Fruit fly (Drosophila melanogaster) whole organism, wandering third instar larva: ENCODE results near the gene CG46504.
"Not testable (repeated sequence)": the region's sequence is repeated elsewhere in the genome, so short reads cannot be mapped to it uniquely, and the experiment has no call there.

Source experiments
- Abd-B ChIP-seq: fragments of >200 bp; optimal IDR thresholded peaks from 2 replicates; lab custom pipeline; 2017; ENCODE audit warnings: missing biosample characterization, missing genetic modification characterization
- CG9705 ChIP-seq: fragments of 200-800 bp; sonication (Bioruptor generic); optimal IDR thresholded peaks from 2 replicates; lab custom pipeline; 2018; ENCODE audit warnings: missing biosample characterization, mild to moderate bottlenecking, missing genetic modification characterization
- CrebA ChIP-seq: fragments of 200-800 bp; sonication (Bioruptor generic); optimal IDR thresholded peaks from 2 replicates; lab custom pipeline; 2016; ENCODE audit warnings: missing biosample characterization, mild to moderate bottlenecking, missing genetic modification characterization, borderline replicate concordance
- Dfd ChIP-seq: fragments of >200 bp; optimal IDR thresholded peaks from 2 replicates; lab custom pipeline; 2017; ENCODE audit warnings: missing biosample characterization, missing genetic modification characterization
- Dif ChIP-seq: fragments of 200-275, 200-300 bp; sonication (Bioruptor generic); optimal IDR thresholded peaks from 2 replicates; lab custom pipeline; 2018; ENCODE audit warnings: missing biosample characterization, missing genetic modification characterization; ENCODE audit not compliant: partially characterized antibody
- Hr78 ChIP-seq: fragments of >200 bp; optimal IDR thresholded peaks from 2 replicates; lab custom pipeline; 2017; ENCODE audit warnings: missing biosample characterization, missing genetic modification characterization
- Hr83 ChIP-seq: fragments of 200-300 bp; sonication (Bioruptor generic); optimal IDR thresholded peaks from 2 replicates; lab custom pipeline; 2016; ENCODE audit warnings: missing biosample characterization, mild to moderate bottlenecking, missing genetic modification characterization, moderate library complexity; ENCODE audit not compliant: poor library complexity, severe bottlenecking
- OdsH ChIP-seq: fragments of 200-800 bp; sonication (Bioruptor generic); optimal IDR thresholded peaks from 2 replicates; lab custom pipeline; 2016; ENCODE audit warnings: missing biosample characterization, mild to moderate bottlenecking, missing genetic modification characterization
- Rel ChIP-seq, 2 experiments: fragments of 200-800 bp; sonication (Bioruptor generic) in 1 of 2; optimal IDR thresholded peaks; 2 replicates in 1 of 2; 3 replicates in 1 of 2; lab custom pipeline; 2016 to 2019; ENCODE audit warnings: mild to moderate bottlenecking in 2 of 2, missing biosample characterization in 2 of 2, missing genetic modification characterization in 2 of 2, moderate library complexity in 1 of 2
- Vsx2 ChIP-seq: fragments of 200-300, 225-300 bp; sonication (Bioruptor generic); optimal IDR thresholded peaks from 2 replicates; lab custom pipeline; 2018; ENCODE audit warnings: missing biosample characterization, missing genetic modification characterization; ENCODE audit not compliant: partially characterized antibody
- dmrt93B ChIP-seq: fragments of 200-800 bp; sonication (Bioruptor generic); optimal IDR thresholded peaks from 2 replicates; lab custom pipeline; 2018; ENCODE audit warnings: missing biosample characterization, mild to moderate bottlenecking, missing genetic modification characterization
- dsf ChIP-seq: sonication (Bioruptor generic); optimal IDR thresholded peaks from 2 replicates; lab custom pipeline; 2016; ENCODE audit warnings: missing biosample characterization, missing genetic modification characterization, borderline replicate concordance
- ey ChIP-seq: fragments of 200-800 bp; sonication (Bioruptor generic); optimal IDR thresholded peaks from 2 replicates; lab custom pipeline; 2016; ENCODE audit warnings: missing biosample characterization, missing genetic modification characterization
- foxo ChIP-seq, 2 experiments: fragments of 200-800 bp; sonication (Bioruptor generic); optimal IDR thresholded peaks; 2 replicates in 1 of 2; 3 replicates in 1 of 2; lab custom pipeline; 2016 to 2017; ENCODE audit warnings: missing biosample characterization in 2 of 2, missing genetic modification characterization in 2 of 2
- jim ChIP-seq: fragments of 175-275, 200-325 bp; sonication (Bioruptor generic); optimal IDR thresholded peaks from 2 replicates; lab custom pipeline; 2016; ENCODE audit warnings: missing biosample characterization, mild to moderate bottlenecking, missing genetic modification characterization
- pan ChIP-seq: fragments of >200 bp; optimal IDR thresholded peaks from 2 replicates; lab custom pipeline; 2017
- psq ChIP-seq: fragments of 200-800 bp; sonication (Bioruptor generic); optimal IDR thresholded peaks from 3 replicates; lab custom pipeline; 2017; ENCODE audit warnings: missing biosample characterization, mild to moderate bottlenecking, missing genetic modification characterization, moderate library complexity
- sage ChIP-seq: fragments of 200-800 bp; sonication (Bioruptor generic); optimal IDR thresholded peaks from 2 replicates; lab custom pipeline; 2016; ENCODE audit warnings: missing biosample characterization, mild to moderate bottlenecking, missing genetic modification characterization
- tai ChIP-seq: sonication (Bioruptor generic); optimal IDR thresholded peaks from 2 replicates; lab custom pipeline; 2016; ENCODE audit warnings: missing biosample characterization, missing genetic modification characterization

Gene CG46504

DNA sequence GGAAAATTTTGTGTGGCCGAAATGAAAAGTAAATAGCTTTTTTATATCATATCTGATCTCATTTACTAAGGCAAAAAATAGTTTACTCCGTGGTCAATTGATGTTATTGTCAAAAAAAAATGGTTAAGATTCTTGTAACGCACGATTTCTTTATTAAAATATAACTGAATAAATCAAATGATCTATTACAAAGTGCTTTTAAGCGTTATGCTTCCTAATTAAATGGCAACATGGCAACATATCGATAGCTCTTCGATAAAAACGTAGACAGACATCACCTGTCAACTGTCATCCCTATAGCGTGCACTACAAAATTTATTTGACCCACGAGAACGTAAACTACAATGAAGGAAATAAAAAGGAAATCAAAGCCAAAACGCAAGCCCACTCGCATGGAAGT, at the start of gene CG46504:
TSS of gene CG46504 (plus strand) at position 301 of the 400 bp plus-strand sequence.
- TF ChIP-seq Rel (GFP tag; optimal IDR thresholded peaks at IDR 0.05; lab: Kevin White, UChicago); Rel (tag; optimal IDR thresholded peaks at IDR 0.05; lab: Kevin White, UChicago); OdsH; Hr83 (GFP tag; lab: Kevin White, UChicago): not testable (repeated sequence)

- TF ChIP-seq dsf (GFP tag; lab: Kevin White, UChicago); Dif (GFP tag; lab: Kevin White, UChicago); Dfd: not testable (repeated sequence)
Measured at dm6 chrX:22142758-22143157, 4.8 kb upstream of the CG46504 start, which contains the start of gene CG40813. CG40813 (plus strand) TSS chrX:22143058.

dm6 chrX:22152542-22152941, 5.0 kb downstream of the CG46504 start, which contains the start of gene CG46505:
CG46505 (plus strand) TSS chrX:22152842.
- TF ChIP-seq Dif (GFP tag; lab: Kevin White, UChicago); psq; Vsx2 (GFP tag; lab: Kevin White, UChicago): not testable (repeated sequence)

- not testable (repeated sequence) for TF ChIP-seq Dif (GFP tag; lab: Kevin White, UChicago); sage; foxo (GFP tag; optimal IDR thresholded peaks at IDR 0.05; lab: Kevin White, UChicago)
Measured at dm6 chrX:22157587-22157986, 10.0 kb downstream of the CG46504 start, which contains the start of gene CG46506. CG46506 (plus strand) TSS chrX:22157887.

DNA sequence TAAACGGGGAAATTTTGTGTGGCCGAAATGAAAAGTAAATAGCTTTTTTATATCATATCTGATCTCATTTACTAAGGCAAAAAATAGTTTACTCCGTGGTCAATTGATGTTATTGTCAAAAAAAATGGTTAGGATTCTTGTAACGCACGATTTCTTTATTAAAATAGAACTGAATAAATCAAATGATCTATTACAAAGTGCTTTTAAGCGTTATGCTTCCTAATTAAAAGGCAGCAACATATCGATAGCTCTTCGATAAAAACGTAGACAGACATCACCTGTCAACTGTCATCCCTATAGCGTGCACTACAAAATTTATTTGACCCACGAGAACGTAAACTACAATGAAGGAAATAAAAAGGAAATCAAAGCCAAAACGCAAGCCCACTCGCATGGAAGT, 15.0 kb downstream of the CG46504 start, which contains the start of gene CG46507:
TSS of gene CG46507 (plus strand) at position 301 of the 400 bp plus-strand sequence.
- TF ChIP-seq CrebA, jim, Hr83 (GFP tag; lab: Kevin White, UChicago): not testable (repeated sequence)
- TF ChIP-seq, all 38 proteins: peak for 0; not testable (repeated sequence) for 38

DNA sequence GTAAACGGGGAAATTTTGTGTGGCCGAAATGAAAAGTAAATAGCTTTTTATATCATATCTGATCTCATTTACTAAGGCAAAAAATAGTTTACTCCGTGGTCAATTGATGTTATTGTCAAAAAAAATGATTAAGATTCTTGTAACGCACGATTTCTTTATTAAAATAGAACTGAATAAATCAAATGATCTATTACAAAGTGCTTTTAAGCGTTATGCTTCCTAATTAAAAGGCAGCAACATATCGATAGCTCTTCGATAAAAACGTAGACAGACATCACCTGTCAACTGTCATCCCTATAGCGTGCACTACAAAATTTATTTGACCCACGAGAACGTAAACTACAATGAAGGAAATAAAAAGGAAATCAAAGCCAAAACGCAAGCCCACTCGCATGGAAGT, 19.8 kb downstream of the CG46504 start, which contains the start of gene CG46508:
TSS of gene CG46508 (plus strand) at position 301 of the 400 bp plus-strand sequence.
- TF ChIP-seq OdsH; Abd-B (GFP tag; lab: Kevin White, UChicago); tai (GFP tag; lab: Kevin White, UChicago): not testable (repeated sequence)

- not testable (repeated sequence) for TF ChIP-seq ey (GFP tag; lab: Kevin White, UChicago); CG9705; pan (lab: Kevin White, UChicago)
- TF ChIP-seq, all 38 proteins: peak for 0; not testable (repeated sequence) for 38
Measured at dm6 chrX:22172341-22172740, 24.8 kb downstream of the CG46504 start, which contains the start of gene CG46509. CG46509 (plus strand) TSS chrX:22172641.

DNA sequence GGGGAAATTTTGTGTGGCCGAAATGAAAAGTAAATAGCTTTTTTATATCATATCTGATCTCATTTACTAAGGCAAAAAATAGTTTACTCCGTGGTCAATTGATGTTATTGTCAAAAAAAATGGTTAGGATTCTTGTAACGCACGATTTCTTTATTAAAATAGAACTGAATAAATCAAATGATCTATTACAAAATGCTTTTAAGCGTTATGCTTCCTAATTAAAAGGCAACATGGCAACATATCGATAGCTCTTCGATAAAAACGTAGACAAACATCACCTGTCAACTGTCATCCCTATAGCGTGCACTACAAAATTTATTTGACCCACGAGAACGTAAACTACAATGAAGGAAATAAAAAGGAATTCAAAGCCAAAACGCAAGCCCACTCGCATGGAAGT, 29.6 kb downstream of the CG46504 start, which contains the start of gene CG46510:
TSS of gene CG46510 (plus strand) at position 301 of the 400 bp plus-strand sequence.
- not testable (repeated sequence) for TF ChIP-seq dsf (GFP tag; lab: Kevin White, UChicago); foxo (GFP tag; optimal IDR thresholded peaks at IDR 0.05; lab: Kevin White, UChicago); Hr78 (GFP tag; lab: Kevin White, UChicago)

DNA sequence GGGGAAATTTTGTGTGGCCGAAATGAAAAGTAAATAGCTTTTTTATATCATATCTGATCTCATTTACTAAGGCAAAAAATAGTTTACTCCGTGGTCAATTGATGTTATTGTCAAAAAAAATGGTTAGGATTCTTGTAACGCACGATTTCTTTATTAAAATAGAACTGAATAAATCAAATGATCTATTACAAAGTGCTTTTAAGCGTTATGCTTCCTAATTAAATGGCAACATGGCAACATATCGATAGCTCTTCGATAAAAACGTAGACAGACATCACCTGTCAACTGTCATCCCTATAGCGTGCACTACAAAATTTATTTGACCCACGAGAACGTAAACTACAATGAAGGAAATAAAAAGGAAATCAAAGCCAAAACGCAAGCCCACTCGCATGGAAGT, 34.6 kb downstream of the CG46504 start, which contains the start of gene CG46511:
TSS of gene CG46511 (plus strand) at position 301 of the 400 bp plus-strand sequence.
- not testable (repeated sequence) for TF ChIP-seq dmrt93B; ey (GFP tag; lab: Kevin White, UChicago); dsf (GFP tag; lab: Kevin White, UChicago)
